Worm (Caenorhabditis elegans) whole organism, L2 larva: ENCODE results near the gene mboa-3.

ENCODE experiments used
- Y55F3AM.14 ChIP-seq: fragments of 200-800 bp; sonication (Bioruptor generic); optimal IDR thresholded peaks from 2 replicates; lab custom pipeline; 2018; ENCODE audit warnings: mild to moderate bottlenecking, missing genetic modification characterization, missing compliant biosample characterization
- alr-1 ChIP-seq: fragments of 150-350 bp; optimal IDR thresholded peaks from 2 replicates; lab custom pipeline; 2014; ENCODE audit warnings: missing biosample characterization, missing genetic modification characterization
- blmp-1 ChIP-seq: sonication (generic microtip); optimal IDR thresholded peaks from 2 replicates; lab custom pipeline; 2017; ENCODE audit warnings: missing genetic modification characterization, mild to moderate bottlenecking, missing compliant biosample characterization, antibody characterized with exemption, moderate library complexity; ENCODE audit not compliant: insufficient read depth
- dmd-4 ChIP-seq: sonication (generic microtip); optimal IDR thresholded peaks from 2 replicates; lab custom pipeline; 2017; ENCODE audit warnings: missing biosample characterization, missing genetic modification characterization
- egl-27 ChIP-seq: sonication (generic microtip); optimal IDR thresholded peaks from 3 replicates; lab custom pipeline; 2017; ENCODE audit warnings: missing biosample characterization, missing genetic modification reagents, missing genetic modification characterization
- fos-1 ChIP-seq: fragments of 150-350 bp; optimal IDR thresholded peaks from 2 replicates; lab custom pipeline; 2014; ENCODE audit warnings: missing biosample characterization, missing genetic modification characterization
- lin-11 ChIP-seq: fragments of 150-350 bp; sonication (generic microtip); optimal IDR thresholded peaks from 2 replicates; lab custom pipeline; 2014; ENCODE audit warnings: missing biosample characterization, missing genetic modification characterization, inconsistent platforms, mixed read lengths
- lin-39 ChIP-seq: fragments of 150-350 bp; optimal IDR thresholded peaks from 2 replicates; lab custom pipeline; 2014; ENCODE audit warnings: missing biosample characterization, missing genetic modification reagents, missing genetic modification characterization
- mdl-1 ChIP-seq, 2 experiments: fragments of 150-350 bp in 1 of 2; sonication (generic microtip) in 1 of 2; optimal IDR thresholded peaks; 2 replicates each; lab custom pipeline; 2017; ENCODE audit warnings: missing biosample characterization in 2 of 2, missing genetic modification characterization in 2 of 2
- nhr-12 ChIP-seq: fragments of 150-350 bp; optimal IDR thresholded peaks from 2 replicates; lab custom pipeline; 2014; ENCODE audit warnings: missing biosample characterization, missing genetic modification characterization
- nhr-23 ChIP-seq: fragments of 150-350 bp; optimal IDR thresholded peaks from 2 replicates; lab custom pipeline; 2014; ENCODE audit warnings: missing biosample characterization, missing genetic modification reagents, missing genetic modification characterization
- skn-1 ChIP-seq: sonication (generic microtip); optimal IDR thresholded peaks from 2 replicates; lab custom pipeline; 2017; ENCODE audit warnings: missing biosample characterization, missing genetic modification characterization
- ztf-1 ChIP-seq: fragments of 200-800 bp; sonication (Bioruptor generic); conservative IDR thresholded peaks from 2 replicates; pipeline ENCODE4 v1.3.6; 2022; ENCODE audit warnings: missing genetic modification characterization, missing compliant biosample characterization

ce11 chrX:5552652-5553051 lies 30.0 kb upstream of the mboa-3 start, which contains the start of gene ifta-1:
- peak; percentile 6 for TF ChIP-seq lin-11
- TF ChIP-seq Y55F3AM.14 (GFP tag; lab: Kevin White, UChicago): no peak
- TF ChIP-seq skn-1 (tag; lab: Kevin White, UChicago): no peak
- TF ChIP-seq lin-39 (tag; lab: Kevin White, UChicago): no peak
- TF ChIP-seq egl-27 (tag; lab: Kevin White, UChicago): no peak
- TF ChIP-seq nhr-23: no peak
- TF ChIP-seq fos-1 (tag; lab: Kevin White, UChicago): no peak
- no peak for TF ChIP-seq alr-1 (tag; lab: Kevin White, UChicago)
- no peak for TF ChIP-seq nhr-12 (tag; lab: Kevin White, UChicago)
- no peak for TF ChIP-seq dmd-4 (tag; lab: Kevin White, UChicago)
- TF ChIP-seq ztf-1 (GFP tag; lab: Robert Waterston, UW): no peak
- no peak for TF ChIP-seq mdl-1 (tag; optimal IDR thresholded peaks at IDR 0.05; lab: Kevin White, UChicago)
- TF ChIP-seq blmp-1 (tag; lab: Kevin White, UChicago): no peak
